Worm (Caenorhabditis elegans) whole organism, L2 larva: ENCODE measurements around the gene srg-22.

ENCODE experiments used
- ZK546.5 ChIP-seq: sonication (generic microtip); optimal IDR thresholded peaks from 2 replicates; lab custom pipeline; 2017; ENCODE audit warnings: missing biosample characterization, missing genetic modification characterization
- ama-1 ChIP-seq: fragments of 150-350 bp; optimal IDR thresholded peaks from 2 replicates; lab custom pipeline; 2018; ENCODE audit warnings: inconsistent platforms
- fos-1 ChIP-seq: fragments of 150-350 bp; optimal IDR thresholded peaks from 2 replicates; lab custom pipeline; 2014; ENCODE audit warnings: missing biosample characterization, missing genetic modification characterization
- mbf-1 ChIP-seq: sonication (generic microtip); optimal IDR thresholded peaks from 2 replicates; lab custom pipeline; 2017; ENCODE audit warnings: missing biosample characterization, missing genetic modification characterization
- mdl-1 ChIP-seq, 2 experiments: fragments of 150-350 bp in 1 of 2; sonication (generic microtip) in 1 of 2; optimal IDR thresholded peaks; 2 replicates each; lab custom pipeline; 2017; ENCODE audit warnings: missing biosample characterization in 2 of 2, missing genetic modification characterization in 2 of 2
- nhr-11 ChIP-seq: fragments of 150-350 bp; optimal IDR thresholded peaks from 2 replicates; lab custom pipeline; 2014; ENCODE audit warnings: missing biosample characterization, missing genetic modification characterization
- nhr-12 ChIP-seq: fragments of 150-350 bp; optimal IDR thresholded peaks from 2 replicates; lab custom pipeline; 2014; ENCODE audit warnings: missing biosample characterization, missing genetic modification characterization
- nhr-237 ChIP-seq: fragments of 150-350 bp; optimal IDR thresholded peaks from 2 replicates; lab custom pipeline; 2014; ENCODE audit warnings: missing biosample characterization, missing genetic modification characterization
- nhr-6 ChIP-seq: fragments of 150-350 bp; optimal IDR thresholded peaks from 2 replicates; lab custom pipeline; 2014; ENCODE audit warnings: missing biosample characterization, missing genetic modification characterization
- snpc-4 ChIP-seq: fragments of 150-350 bp; optimal IDR thresholded peaks from 2 replicates; lab custom pipeline; 2014; ENCODE audit warnings: missing biosample characterization, missing genetic modification characterization
- ztf-11 ChIP-seq: sonication (generic microtip); optimal IDR thresholded peaks from 2 replicates; lab custom pipeline; 2017; ENCODE audit warnings: missing biosample characterization, missing genetic modification characterization

- TF ChIP-seq ztf-11 (tag; lab: Kevin White, UChicago) (no peak), mdl-1 (tag; optimal IDR thresholded peaks at IDR 0.05; lab: Kevin White, UChicago) (no peak), ama-1 (no peak), nhr-6 (tag; lab: Kevin White, UChicago) (no peak), nhr-12 (tag; lab: Kevin White, UChicago) (no peak), nhr-11 (tag; lab: Kevin White, UChicago) (no peak), snpc-4 (tag; lab: Kevin White, UChicago) (no peak), fos-1 (tag; lab: Kevin White, UChicago) (no peak), ZK546.5 (tag; lab: Kevin White, UChicago) (no peak), mbf-1 (tag; lab: Kevin White, UChicago) (no peak), nhr-237 (tag; lab: Kevin White, UChicago) (no peak)
Observed at ce11 chrII:3100546-3100945, 7.3 kb upstream of the srg-22 start, which contains the start of gene srg-24.
